Worm (Caenorhabditis elegans) whole organism, L2 larva: ENCODE measurements around the gene fbxa-47.

Source experiments
- C34F6.9 ChIP-seq: fragments of 150-350 bp; optimal IDR thresholded peaks from 2 replicates; lab custom pipeline; 2014; ENCODE audit warnings: missing biosample characterization, missing genetic modification characterization
- F13H6.1 ChIP-seq: sonication (generic microtip); optimal IDR thresholded peaks from 2 replicates; lab custom pipeline; 2016; ENCODE audit warnings: missing genetic modification characterization, missing compliant biosample characterization
- ZK546.5 ChIP-seq: sonication (generic microtip); optimal IDR thresholded peaks from 2 replicates; lab custom pipeline; 2017; ENCODE audit warnings: missing biosample characterization, missing genetic modification characterization
- alr-1 ChIP-seq: fragments of 150-350 bp; optimal IDR thresholded peaks from 2 replicates; lab custom pipeline; 2014; ENCODE audit warnings: missing biosample characterization, missing genetic modification characterization
- aly-2 ChIP-seq: fragments of 150-350 bp; optimal IDR thresholded peaks from 2 replicates; lab custom pipeline; 2014; ENCODE audit warnings: missing biosample characterization, missing genetic modification characterization
- ama-1 ChIP-seq: fragments of 150-350 bp; optimal IDR thresholded peaks from 2 replicates; lab custom pipeline; 2018; ENCODE audit warnings: inconsistent platforms
- blmp-1 ChIP-seq: sonication (generic microtip); optimal IDR thresholded peaks from 2 replicates; lab custom pipeline; 2017; ENCODE audit warnings: missing genetic modification characterization, mild to moderate bottlenecking, missing compliant biosample characterization, antibody characterized with exemption, moderate library complexity; ENCODE audit not compliant: insufficient read depth
- ceh-82 ChIP-seq: fragments of 150-350 bp; optimal IDR thresholded peaks from 2 replicates; lab custom pipeline; 2014; ENCODE audit warnings: missing biosample characterization, missing genetic modification characterization
- crh-2 ChIP-seq: sonication (generic microtip); optimal IDR thresholded peaks from 2 replicates; lab custom pipeline; 2017; ENCODE audit warnings: missing biosample characterization, missing genetic modification characterization
- egl-27 ChIP-seq: sonication (generic microtip); optimal IDR thresholded peaks from 3 replicates; lab custom pipeline; 2017; ENCODE audit warnings: missing biosample characterization, missing genetic modification reagents, missing genetic modification characterization
- elt-3 ChIP-seq: sonication (generic microtip); optimal IDR thresholded peaks from 2 replicates; lab custom pipeline; 2017; ENCODE audit warnings: missing biosample characterization, missing genetic modification characterization
- fos-1 ChIP-seq: fragments of 150-350 bp; optimal IDR thresholded peaks from 2 replicates; lab custom pipeline; 2014; ENCODE audit warnings: missing biosample characterization, missing genetic modification characterization
- gmeb-1 ChIP-seq: fragments of 150-350 bp; optimal IDR thresholded peaks from 2 replicates; lab custom pipeline; 2014; ENCODE audit warnings: missing biosample characterization, missing genetic modification characterization
- lin-11 ChIP-seq: fragments of 150-350 bp; sonication (generic microtip); optimal IDR thresholded peaks from 2 replicates; lab custom pipeline; 2014; ENCODE audit warnings: missing biosample characterization, missing genetic modification characterization, inconsistent platforms, mixed read lengths
- lin-13 ChIP-seq: fragments of 150-350 bp; optimal IDR thresholded peaks from 2 replicates; lab custom pipeline; 2014; ENCODE audit warnings: missing biosample characterization, missing genetic modification reagents, missing genetic modification characterization
- lin-39 ChIP-seq: fragments of 150-350 bp; optimal IDR thresholded peaks from 2 replicates; lab custom pipeline; 2014; ENCODE audit warnings: missing biosample characterization, missing genetic modification reagents, missing genetic modification characterization
- lsy-2 ChIP-seq, 2 experiments: fragments of 150-350 bp in 1 of 2; sonication (generic microtip) in 1 of 2; optimal IDR thresholded peaks; 2 replicates each; lab custom pipeline; 2014 to 2017; ENCODE audit warnings: missing biosample characterization in 2 of 2, missing genetic modification characterization in 2 of 2
- mab-5 ChIP-seq: fragments of 150-350 bp; optimal IDR thresholded peaks from 2 replicates; lab custom pipeline; 2014; ENCODE audit warnings: missing biosample characterization, missing genetic modification characterization
- mdl-1 ChIP-seq, 2 experiments: fragments of 150-350 bp in 1 of 2; sonication (generic microtip) in 1 of 2; optimal IDR thresholded peaks; 2 replicates each; lab custom pipeline; 2017; ENCODE audit warnings: missing biosample characterization in 2 of 2, missing genetic modification characterization in 2 of 2
- nhr-10 ChIP-seq: sonication (generic microtip); optimal IDR thresholded peaks from 2 replicates; lab custom pipeline; 2017; ENCODE audit warnings: missing biosample characterization, missing genetic modification characterization
- nhr-11 ChIP-seq: fragments of 150-350 bp; optimal IDR thresholded peaks from 2 replicates; lab custom pipeline; 2014; ENCODE audit warnings: missing biosample characterization, missing genetic modification characterization
- nhr-12 ChIP-seq: fragments of 150-350 bp; optimal IDR thresholded peaks from 2 replicates; lab custom pipeline; 2014; ENCODE audit warnings: missing biosample characterization, missing genetic modification characterization
- nhr-129 ChIP-seq: fragments of 150-350 bp; optimal IDR thresholded peaks from 2 replicates; lab custom pipeline; 2014; ENCODE audit warnings: missing biosample characterization, missing genetic modification characterization
- nhr-21 ChIP-seq: fragments of 150-350 bp; optimal IDR thresholded peaks from 2 replicates; lab custom pipeline; 2014; ENCODE audit warnings: missing biosample characterization, missing genetic modification characterization
- nhr-23 ChIP-seq: fragments of 150-350 bp; optimal IDR thresholded peaks from 2 replicates; lab custom pipeline; 2014; ENCODE audit warnings: missing biosample characterization, missing genetic modification reagents, missing genetic modification characterization
- nhr-237 ChIP-seq: fragments of 150-350 bp; optimal IDR thresholded peaks from 2 replicates; lab custom pipeline; 2014; ENCODE audit warnings: missing biosample characterization, missing genetic modification characterization
- nhr-25 ChIP-seq: fragments of 150-350 bp; sonication (generic microtip); optimal IDR thresholded peaks from 3 replicates; lab custom pipeline; 2014; ENCODE audit warnings: missing biosample characterization, missing genetic modification characterization
- nhr-6 ChIP-seq: fragments of 150-350 bp; optimal IDR thresholded peaks from 2 replicates; lab custom pipeline; 2014; ENCODE audit warnings: missing biosample characterization, missing genetic modification characterization
- nhr-77 ChIP-seq: fragments of 150-350 bp; optimal IDR thresholded peaks from 2 replicates; lab custom pipeline; 2014; ENCODE audit warnings: missing biosample characterization, missing genetic modification characterization
- peb-1 ChIP-seq: fragments of 150-350 bp; optimal IDR thresholded peaks from 2 replicates; lab custom pipeline; 2014; ENCODE audit warnings: missing biosample characterization, missing genetic modification characterization
- sem-4 ChIP-seq: fragments of 150-350 bp; optimal IDR thresholded peaks from 2 replicates; lab custom pipeline; 2014; ENCODE audit warnings: missing biosample characterization, missing genetic modification reagents, missing genetic modification characterization
- sma-3 ChIP-seq: sonication (generic microtip); optimal IDR thresholded peaks from 2 replicates; lab custom pipeline; 2016; ENCODE audit warnings: missing genetic modification reagents, missing genetic modification characterization, missing compliant biosample characterization
- sma-9 ChIP-seq, 2 experiments: fragments of 150-350 bp in 1 of 2; sonication (generic microtip) in 1 of 2; optimal IDR thresholded peaks; 2 replicates each; lab custom pipeline; 2014 to 2016; ENCODE audit warnings: missing genetic modification characterization in 2 of 2, mild to moderate bottlenecking in 1 of 2, missing biosample characterization in 1 of 2, missing compliant biosample characterization in 1 of 2, missing genetic modification reagents in 1 of 2, moderate library complexity in 1 of 2
- snpc-4 ChIP-seq: fragments of 150-350 bp; optimal IDR thresholded peaks from 2 replicates; lab custom pipeline; 2014; ENCODE audit warnings: missing biosample characterization, missing genetic modification characterization
- unc-39 ChIP-seq: fragments of 150-350 bp; optimal IDR thresholded peaks from 2 replicates; lab custom pipeline; 2014; ENCODE audit warnings: missing biosample characterization, missing genetic modification characterization
- unc-55 ChIP-seq: fragments of 150-350 bp; sonication (generic microtip); optimal IDR thresholded peaks from 3 replicates; lab custom pipeline; 2014; ENCODE audit warnings: missing biosample characterization, missing genetic modification reagents, missing genetic modification characterization
- unc-62 ChIP-seq: fragments of 150-350 bp; optimal IDR thresholded peaks from 2 replicates; lab custom pipeline; 2014; ENCODE audit warnings: missing biosample characterization, missing genetic modification reagents, missing genetic modification characterization
- ztf-1 ChIP-seq: fragments of 200-800 bp; sonication (Bioruptor generic); conservative IDR thresholded peaks from 2 replicates; pipeline ENCODE4 v1.3.6; 2022; ENCODE audit warnings: missing genetic modification characterization, missing compliant biosample characterization
- ztf-4 ChIP-seq: fragments of 150-350 bp; optimal IDR thresholded peaks from 2 replicates; lab custom pipeline; 2014; ENCODE audit warnings: missing biosample characterization, missing genetic modification characterization

fbxa-47 gene

ce11 chrIII:2232360-2232759 lies at the start of gene fbxa-47:
Gene fbxa-47 (minus strand): TSS chrIII:2232460.
- TF ChIP-seq nhr-129 (no peak), ceh-82 (tag; lab: Kevin White, UChicago) (no peak), F13H6.1 (tag; lab: Kevin White, UChicago) (no peak), nhr-25 (no peak), snpc-4 (no peak), unc-55 (no peak), fos-1 (tag; lab: Kevin White, UChicago) (no peak), elt-3 (tag; lab: Kevin White, UChicago) (no peak), ztf-1 (GFP tag; lab: Robert Waterston, UW) (no peak), lin-11 (tag; lab: Kevin White, UChicago) (no peak), C34F6.9 (tag; lab: Kevin White, UChicago) (no peak), ama-1 (lab: Kevin White, UChicago) (no peak), crh-2 (no peak), nhr-21 (tag; lab: Kevin White, UChicago) (no peak), ZK546.5 (tag; lab: Kevin White, UChicago) (no peak), nhr-23 (tag; lab: Kevin White, UChicago) (no peak), nhr-12 (tag; lab: Kevin White, UChicago) (no peak), sem-4 (no peak), mdl-1 (tag; optimal IDR thresholded peaks at IDR 0.05; lab: Kevin White, UChicago) (no peak), nhr-10 (tag; lab: Kevin White, UChicago) (no peak)

- TF ChIP-seq fos-1 (tag; lab: Kevin White, UChicago) (no peak), sma-3 (GFP tag; lab: Kevin White, UChicago) (peak; percentile 59), nhr-21 (tag; lab: Kevin White, UChicago) (no peak), nhr-25 (peak; percentile 60)
Measured at ce11 chrIII:2280569-2280968, 48.3 kb upstream of the fbxa-47 start, which contains the start of gene Y54F10BM.22. Gene Y54F10BM.22 (plus strand): TSS chrIII:2280899.

ce11 chrIII:2279457-2279856 lies 47.2 kb upstream of the fbxa-47 start, which contains the start of gene Y54F10BM.23:
Gene Y54F10BM.23 (minus strand): TSS chrIII:2279557.
- no peak for TF ChIP-seq aly-2
- no peak for TF ChIP-seq nhr-6 (tag; lab: Kevin White, UChicago)
- no peak for TF ChIP-seq sma-9 (GFP tag; optimal IDR thresholded peaks at IDR 0.05; lab: Kevin White, UChicago)
- TF ChIP-seq sma-9 (tag; optimal IDR thresholded peaks at IDR 0.05; lab: Kevin White, UChicago) = no peak
- TF ChIP-seq ztf-1 (GFP tag; lab: Robert Waterston, UW) = no peak
- no peak for TF ChIP-seq gmeb-1 (tag; lab: Kevin White, UChicago)
- no peak for TF ChIP-seq lin-13 (GFP tag; lab: Kevin White, UChicago)
- TF ChIP-seq unc-39 (tag; lab: Kevin White, UChicago) = no peak
- TF ChIP-seq alr-1 (tag; lab: Kevin White, UChicago) = no peak
- TF ChIP-seq nhr-11 = no peak
- TF ChIP-seq ZK546.5 (tag; lab: Kevin White, UChicago) = no peak
- no peak for TF ChIP-seq sma-3 (GFP tag; lab: Kevin White, UChicago)
- no peak for TF ChIP-seq unc-62 (GFP tag; lab: Kevin White, UChicago)
- TF ChIP-seq nhr-12 (tag; lab: Kevin White, UChicago) = no peak
- TF ChIP-seq nhr-77 (tag; lab: Kevin White, UChicago) = no peak
- TF ChIP-seq nhr-10 (tag; lab: Kevin White, UChicago) = no peak
- no peak for TF ChIP-seq mab-5 (tag; lab: Kevin White, UChicago)
- TF ChIP-seq crh-2 = no peak

ce11 chrIII:2276842-2277241 lies 44.6 kb upstream of the fbxa-47 start, which contains the start of gene Y54F10BM.21:
Gene Y54F10BM.21 (plus strand): TSS chrIII:2277142.
- TF ChIP-seq nhr-129 (no peak), lsy-2 (tag; optimal IDR thresholded peaks at IDR 0.05; lab: Kevin White, UChicago) (no peak), lin-13 (GFP tag; lab: Kevin White, UChicago) (no peak), sem-4 (no peak), lin-39 (tag; lab: Kevin White, UChicago) (no peak), gmeb-1 (tag; lab: Kevin White, UChicago) (no peak), C34F6.9 (tag; lab: Kevin White, UChicago) (no peak)
- TF ChIP-seq, all 48 proteins: peak for 0

ce11 chrIII:2272732-2273131 lies 40.5 kb upstream of the fbxa-47 start, which contains the start of gene fbxa-39:
Gene fbxa-39 (plus strand): TSS chrIII:2273032.
- TF ChIP-seq nhr-6 (tag; lab: Kevin White, UChicago) (no peak), lin-11 (tag; lab: Kevin White, UChicago) (no peak), peb-1 (tag; lab: Kevin White, UChicago) (no peak), nhr-21 (tag; lab: Kevin White, UChicago) (no peak), ama-1 (lab: Kevin White, UChicago) (no peak), nhr-10 (tag; lab: Kevin White, UChicago) (no peak), nhr-237 (no peak), fos-1 (tag; lab: Kevin White, UChicago) (no peak), ztf-4 (tag; lab: Kevin White, UChicago) (no peak), sma-9 (GFP tag; optimal IDR thresholded peaks at IDR 0.05; lab: Kevin White, UChicago) (no peak), sma-9 (tag; optimal IDR thresholded peaks at IDR 0.05; lab: Kevin White, UChicago) (no peak), nhr-77 (tag; lab: Kevin White, UChicago) (no peak), mdl-1 (tag; optimal IDR thresholded peaks at IDR 0.05; lab: Kevin White, UChicago) (no peak), egl-27 (no peak), blmp-1 (tag; lab: Kevin White, UChicago) (no peak), sma-3 (GFP tag; lab: Kevin White, UChicago) (no peak)
